Fruit fly (Drosophila melanogaster) whole organism, prepupa: ENCODE data around the gene Ssb-c31a.
A peak's percentile ranks its signal among the peaks of the same experiment; 100 is the strongest.

ENCODE experiments used
- Blimp-1 ChIP-seq: fragments of 200-800 bp; sonication (Bioruptor generic); optimal IDR thresholded peaks from 3 replicates; lab custom pipeline; 2017; ENCODE audit warnings: missing biosample characterization, missing genetic modification characterization, mild to moderate bottlenecking, moderate library complexity, missing genetic modification reagents
- CG10631 ChIP-seq: fragments of 200-800 bp; sonication (Bioruptor generic); optimal IDR thresholded peaks from 2 replicates; lab custom pipeline; 2016; ENCODE audit warnings: missing biosample characterization, missing genetic modification characterization
- CG10669 ChIP-seq: fragments of 200-800 bp; sonication (Bioruptor generic); optimal IDR thresholded peaks from 3 replicates; lab custom pipeline; 2018; ENCODE audit warnings: missing biosample characterization, mild to moderate bottlenecking, missing genetic modification characterization, moderate library complexity
- CG11294 ChIP-seq: fragments of 200-800 bp; sonication (Bioruptor generic); IDR thresholded peaks from 2 replicates; pipeline ENCODE4 v1.3.6; 2022; ENCODE audit warnings: missing biosample characterization, missing genetic modification characterization
- CG11762 ChIP-seq: fragments of 200-800 bp; sonication (Bioruptor generic); optimal IDR thresholded peaks from 3 replicates; lab custom pipeline; 2016; ENCODE audit warnings: missing biosample characterization, missing genetic modification characterization; ENCODE audit not compliant: insufficient read depth
- CG11902 ChIP-seq: fragments of 200-800 bp; sonication (Bioruptor generic); optimal IDR thresholded peaks from 3 replicates; lab custom pipeline; 2016; ENCODE audit warnings: missing biosample characterization, missing genetic modification characterization
- CG15336 ChIP-seq: fragments of 200-800 bp; sonication (Bioruptor generic); IDR thresholded peaks from 2 replicates; pipeline ENCODE4 v1.3.6; 2022; ENCODE audit warnings: missing biosample characterization, missing genetic modification characterization
- CG3032 ChIP-seq: fragments of 200-800 bp; optimal IDR thresholded peaks from 2 replicates; lab custom pipeline; 2019; ENCODE audit warnings: missing biosample characterization, mild to moderate bottlenecking, missing genetic modification characterization, moderate library complexity
- CG31627 ChIP-seq: fragments of 200-800 bp; sonication (Bioruptor generic); optimal IDR thresholded peaks from 3 replicates; lab custom pipeline; 2016; ENCODE audit warnings: missing biosample characterization, missing genetic modification characterization
- CG32006 ChIP-seq: fragments of 200-800 bp; sonication (Bioruptor generic); optimal IDR thresholded peaks from 3 replicates; lab custom pipeline; 2017; ENCODE audit warnings: missing biosample characterization, mild to moderate bottlenecking, missing genetic modification characterization
- CG34406 ChIP-seq: fragments of 200-800 bp; sonication (Bioruptor generic); optimal IDR thresholded peaks from 3 replicates; lab custom pipeline; 2016; ENCODE audit warnings: missing biosample characterization, missing genetic modification characterization
- CG3919 ChIP-seq: fragments of 200-800 bp; sonication (Bioruptor generic); optimal IDR thresholded peaks from 3 replicates; lab custom pipeline; 2016; ENCODE audit warnings: missing biosample characterization, missing genetic modification characterization
- CG4318 ChIP-seq: fragments of 200-800 bp; sonication (Bioruptor generic); optimal IDR thresholded peaks from 3 replicates; lab custom pipeline; 2017; ENCODE audit warnings: missing biosample characterization, mild to moderate bottlenecking, missing genetic modification characterization
- CG6163 ChIP-seq: fragments of 200-800 bp; sonication (Bioruptor generic); IDR thresholded peaks from 3 replicates; pipeline ENCODE4 v1.3.6; 2022; ENCODE audit warnings: missing biosample characterization, missing genetic modification characterization
- CG6276 ChIP-seq: fragments of 200-800 bp; sonication (Bioruptor generic); optimal IDR thresholded peaks from 2 replicates; lab custom pipeline; 2017; ENCODE audit warnings: missing biosample characterization, mild to moderate bottlenecking, missing genetic modification characterization
- CG6792 ChIP-seq: fragments of 200-800 bp; sonication (Bioruptor generic); optimal IDR thresholded peaks from 3 replicates; lab custom pipeline; 2016; ENCODE audit warnings: missing biosample characterization, missing genetic modification characterization
- CG6854 ChIP-seq: fragments of 200-800 bp; sonication (Bioruptor generic); optimal IDR thresholded peaks from 2 replicates; lab custom pipeline; 2017; ENCODE audit warnings: missing biosample characterization, mild to moderate bottlenecking, missing genetic modification characterization
- CG7368 ChIP-seq: fragments of 200-800 bp; sonication (Bioruptor generic); optimal IDR thresholded peaks from 3 replicates; lab custom pipeline; 2016; ENCODE audit warnings: missing biosample characterization, missing genetic modification characterization
- CG8119 ChIP-seq: fragments of 200-800 bp; sonication (Bioruptor generic); IDR thresholded peaks from 3 replicates; pipeline ENCODE4 v1.3.6; 2022; ENCODE audit warnings: missing biosample characterization, missing genetic modification characterization
- CG8319 ChIP-seq: fragments of 200-800 bp; sonication (Bioruptor generic); optimal IDR thresholded peaks from 3 replicates; lab custom pipeline; 2016; ENCODE audit warnings: missing biosample characterization, missing genetic modification characterization
- CG8632 ChIP-seq: fragments of 200-800 bp; sonication (Bioruptor generic); optimal IDR thresholded peaks from 3 replicates; lab custom pipeline; 2016; ENCODE audit warnings: missing biosample characterization, missing genetic modification characterization
- CG9139 ChIP-seq: fragments of 200-800 bp; sonication (Bioruptor generic); optimal IDR thresholded peaks from 3 replicates; lab custom pipeline; 2017; ENCODE audit warnings: missing biosample characterization, mild to moderate bottlenecking, missing genetic modification characterization
- Eip75B ChIP-seq: fragments of 200-800 bp; sonication (Bioruptor generic); optimal IDR thresholded peaks from 3 replicates; lab custom pipeline; 2016; ENCODE audit warnings: missing biosample characterization, missing genetic modification characterization
- Eip93F ChIP-seq: fragments of 200-800 bp; sonication (Bioruptor generic); optimal IDR thresholded peaks from 2 replicates; lab custom pipeline; 2016; ENCODE audit warnings: missing biosample characterization, mild to moderate bottlenecking, missing genetic modification characterization
- Ets21C ChIP-seq: fragments of 200-800 bp; sonication (Bioruptor generic); optimal IDR thresholded peaks from 3 replicates; lab custom pipeline; 2016; ENCODE audit warnings: missing biosample characterization, missing genetic modification characterization
- Ets96B ChIP-seq: fragments of 200-800 bp; optimal IDR thresholded peaks from 2 replicates; lab custom pipeline; 2019; ENCODE audit warnings: missing biosample characterization, mild to moderate bottlenecking, missing genetic modification characterization, moderate library complexity
- Gug ChIP-seq: fragments of 200-800 bp; sonication (Bioruptor generic); IDR thresholded peaks from 2 replicates; pipeline ENCODE4 v1.3.6; 2022; ENCODE audit warnings: missing biosample characterization, missing genetic modification characterization
- Hr4 ChIP-seq: fragments of 200-800 bp; sonication (Bioruptor generic); optimal IDR thresholded peaks from 3 replicates; lab custom pipeline; 2016; ENCODE audit warnings: missing biosample characterization, missing genetic modification characterization
- Lpt ChIP-seq: fragments of 200-800 bp; sonication (Bioruptor generic); optimal IDR thresholded peaks from 3 replicates; lab custom pipeline; 2016; ENCODE audit warnings: missing biosample characterization, missing genetic modification characterization
- Met ChIP-seq: fragments of 200-800 bp; sonication (Bioruptor generic); optimal IDR thresholded peaks from 3 replicates; lab custom pipeline; 2016; ENCODE audit warnings: missing biosample characterization, missing genetic modification characterization
- OdsH ChIP-seq: fragments of 200-800 bp; sonication (Bioruptor generic); optimal IDR thresholded peaks from 3 replicates; lab custom pipeline; 2016; ENCODE audit warnings: missing biosample characterization, missing genetic modification characterization
- Smox ChIP-seq: fragments of 200-800 bp; sonication (Bioruptor generic); optimal IDR thresholded peaks from 3 replicates; lab custom pipeline; 2016; ENCODE audit warnings: missing biosample characterization, missing genetic modification characterization
- Sox102F ChIP-seq: fragments of 200-800 bp; sonication (Bioruptor generic); optimal IDR thresholded peaks from 2 replicates; lab custom pipeline; 2016; ENCODE audit warnings: missing biosample characterization, mild to moderate bottlenecking, missing genetic modification characterization
- achi ChIP-seq: fragments of 200-800 bp; sonication (Bioruptor generic); optimal IDR thresholded peaks from 3 replicates; lab custom pipeline; 2016; ENCODE audit warnings: missing biosample characterization, missing genetic modification characterization
- dsx ChIP-seq: fragments of 200-800 bp; optimal IDR thresholded peaks from 3 replicates; lab custom pipeline; 2019; ENCODE audit warnings: missing biosample characterization, mild to moderate bottlenecking, missing genetic modification characterization, moderate library complexity; ENCODE audit not compliant: poor library complexity, severe bottlenecking
- esn ChIP-seq: fragments of 200-800 bp; sonication (Bioruptor generic); optimal IDR thresholded peaks from 2 replicates; lab custom pipeline; 2016; ENCODE audit warnings: missing biosample characterization, mild to moderate bottlenecking, missing genetic modification characterization, moderate library complexity
- fd85E ChIP-seq: fragments of 200-800 bp; sonication (Bioruptor generic); optimal IDR thresholded peaks from 3 replicates; lab custom pipeline; 2016; ENCODE audit warnings: missing biosample characterization, missing genetic modification characterization
- fkh ChIP-seq: fragments of 200-800 bp; sonication (Bioruptor generic); optimal IDR thresholded peaks from 3 replicates; lab custom pipeline; 2017; ENCODE audit warnings: missing biosample characterization, mild to moderate bottlenecking, missing genetic modification characterization, moderate library complexity
- pdm3 ChIP-seq: fragments of 200-800 bp; sonication (Bioruptor generic); optimal IDR thresholded peaks from 3 replicates; lab custom pipeline; 2016; ENCODE audit warnings: missing biosample characterization, missing genetic modification characterization
- salr ChIP-seq, 2 experiments: fragments of 200-800 bp; sonication (Bioruptor generic); optimal IDR thresholded peaks; 3 replicates each; lab custom pipeline; 2016 to 2018; ENCODE audit warnings: missing biosample characterization in 2 of 2, missing genetic modification characterization in 2 of 2, mild to moderate bottlenecking in 1 of 2
- topi ChIP-seq: fragments of 200-800 bp; sonication (Bioruptor generic); optimal IDR thresholded peaks from 3 replicates; lab custom pipeline; 2016; ENCODE audit warnings: missing biosample characterization, missing genetic modification characterization
- vri ChIP-seq: fragments of 200-800 bp; sonication (Bioruptor generic); optimal IDR thresholded peaks from 3 replicates; lab custom pipeline; 2016; ENCODE audit warnings: missing biosample characterization, mild to moderate bottlenecking, missing genetic modification characterization

The Ssb-c31a gene

DNA sequence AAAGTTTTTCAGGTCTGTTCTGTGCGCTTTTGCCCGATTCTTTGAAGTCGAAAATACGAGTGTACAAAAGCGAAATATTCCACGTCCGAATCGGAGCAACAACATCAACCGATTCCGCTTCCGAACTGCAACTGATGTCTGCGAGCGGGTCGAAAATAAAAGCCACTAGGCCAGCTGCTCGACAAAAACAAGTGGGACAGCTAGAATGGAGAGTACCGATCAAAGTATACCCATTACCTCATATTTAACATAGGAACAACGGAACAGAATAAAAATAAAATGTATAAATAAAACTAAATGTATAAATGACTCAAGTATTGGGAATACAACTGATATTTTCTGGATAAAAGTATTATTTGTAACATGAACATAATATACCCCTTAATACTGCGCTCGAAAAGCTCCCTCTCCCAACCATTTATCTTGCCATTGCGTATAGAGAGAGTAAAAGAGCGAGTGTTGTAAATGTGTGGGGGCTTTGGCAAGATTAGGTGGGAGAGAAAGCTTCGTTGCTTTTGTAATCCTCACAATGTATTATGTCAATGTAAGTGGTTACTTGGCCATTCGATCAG, 6.1 kb upstream of the Ssb-c31a start, which contains the start of gene SLC5A11 (continued):
- TF ChIP-seq dsx, result peak; percentile 99
- TF ChIP-seq CG31627 (GFP tag; lab: Kevin White, UChicago), result peak; percentile 76
- peak; percentile 95 for TF ChIP-seq CG6276 (GFP tag; lab: Kevin White, UChicago)
- peak; percentile 94 for TF ChIP-seq CG32006 (GFP tag; lab: Kevin White, UChicago)
- TF ChIP-seq Ets21C (GFP tag; lab: Kevin White, UChicago), result no peak
- TF ChIP-seq CG6792 (GFP tag; lab: Kevin White, UChicago), result peak; percentile 94
- TF ChIP-seq CG8632 (GFP tag; lab: Kevin White, UChicago), result peak; percentile 92
- TF ChIP-seq salr (GFP tag; optimal IDR thresholded peaks at IDR 0.05; lab: Kevin White, UChicago), result peak; percentile 92 to 99
- TF ChIP-seq CG34406 (GFP tag; lab: Kevin White, UChicago), result peak; percentile 97
- peak; percentile 84 for TF ChIP-seq Lpt
- TF ChIP-seq CG11294 (GFP tag; lab: Robert Waterston, UW), result peak; percentile 95
- TF ChIP-seq fkh, result peak; percentile 98
- peak; percentile 98 for TF ChIP-seq Eip75B (GFP tag; lab: Kevin White, UChicago)
- TF ChIP-seq CG6163 (GFP tag; lab: Robert Waterston, UW), result peak; percentile 100
- peak; percentile 98 for TF ChIP-seq CG6854 (GFP tag; lab: Kevin White, UChicago)
- peak; percentile 98 for TF ChIP-seq Met (GFP tag; lab: Kevin White, UChicago)
- TF ChIP-seq topi (GFP tag; lab: Kevin White, UChicago), result peak; percentile 100
- TF ChIP-seq CG10669 (GFP tag; lab: Kevin White, UChicago), result peak; percentile 94
- peak; percentile 99 for TF ChIP-seq CG9139 (GFP tag; lab: Kevin White, UChicago)
- peak; percentile 87 for TF ChIP-seq Blimp-1
- TF ChIP-seq pdm3 (GFP tag; lab: Kevin White, UChicago), result peak; percentile 93
- TF ChIP-seq OdsH, result peak; percentile 97
- TF ChIP-seq CG3032, result peak; percentile 94
- TF ChIP-seq CG3919, result peak; percentile 100
- peak; percentile 94 for TF ChIP-seq Sox102F (GFP tag; lab: Kevin White, UChicago)
- TF ChIP-seq Smox (GFP tag; lab: Kevin White, UChicago), result peak; percentile 96
- peak; percentile 98 for TF ChIP-seq esn
- TF ChIP-seq CG10631 (GFP tag; lab: Kevin White, UChicago), result peak; percentile 95
- TF ChIP-seq CG8319 (GFP tag; lab: Kevin White, UChicago), result peak; percentile 96
- TF ChIP-seq CG15336, result peak; percentile 100

DNA sequence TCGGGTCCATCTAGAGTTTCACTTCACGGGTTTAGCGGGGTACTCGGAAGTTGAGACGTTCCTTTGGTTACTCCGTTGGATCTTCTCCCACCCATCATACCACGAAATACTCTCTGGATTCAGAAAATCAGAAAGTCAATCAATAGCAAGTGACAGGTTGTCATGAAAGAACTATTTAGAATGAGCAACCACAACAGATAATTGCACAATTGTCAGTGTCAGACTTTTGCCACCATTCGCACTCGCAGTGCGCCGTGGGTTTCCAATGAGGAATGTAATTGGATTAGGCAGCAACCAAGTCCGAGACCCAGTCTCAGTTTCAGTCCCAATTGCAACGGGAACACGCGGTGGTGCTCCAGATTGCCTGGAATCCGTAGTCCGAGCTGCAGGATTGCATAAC, 5.3 kb upstream of the Ssb-c31a start, which contains the start of gene CG8419:
Gene CG8419, plus strand, starts transcription at position 301 of the 400 bp plus-strand sequence.
- TF ChIP-seq CG15336 (no peak), Hr4 (no peak), CG6276 (GFP tag; lab: Kevin White, UChicago) (no peak), CG4318 (GFP tag; lab: Kevin White, UChicago) (no peak), CG31627 (GFP tag; lab: Kevin White, UChicago) (no peak), achi (no peak), fd85E (no peak), CG3919 (no peak), CG8632 (GFP tag; lab: Kevin White, UChicago) (no peak), esn (no peak), Sox102F (GFP tag; lab: Kevin White, UChicago) (no peak)

DNA sequence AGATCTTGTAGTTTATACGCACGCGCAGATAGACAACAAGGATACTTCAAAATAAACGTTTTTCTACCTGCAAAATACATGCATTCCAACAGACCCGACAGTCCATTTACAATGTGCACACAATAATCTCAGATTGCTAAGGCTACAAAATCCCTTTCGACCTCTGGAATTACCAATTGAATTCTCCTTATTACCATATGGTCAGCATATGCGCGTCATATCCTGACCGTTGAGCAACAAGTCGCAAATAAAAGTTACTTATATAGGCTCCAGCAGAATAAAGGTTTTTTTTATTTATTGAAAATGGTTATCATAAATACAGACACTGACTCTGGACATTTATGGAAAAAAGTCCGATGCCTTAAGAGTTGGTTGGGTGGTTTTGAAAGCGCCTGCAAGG, 1.8 kb upstream of the Ssb-c31a start:
- TF ChIP-seq CG11902 (GFP tag; lab: Kevin White, UChicago), result no peak
- TF ChIP-seq CG11762 (GFP tag; lab: Kevin White, UChicago), result no peak

DNA sequence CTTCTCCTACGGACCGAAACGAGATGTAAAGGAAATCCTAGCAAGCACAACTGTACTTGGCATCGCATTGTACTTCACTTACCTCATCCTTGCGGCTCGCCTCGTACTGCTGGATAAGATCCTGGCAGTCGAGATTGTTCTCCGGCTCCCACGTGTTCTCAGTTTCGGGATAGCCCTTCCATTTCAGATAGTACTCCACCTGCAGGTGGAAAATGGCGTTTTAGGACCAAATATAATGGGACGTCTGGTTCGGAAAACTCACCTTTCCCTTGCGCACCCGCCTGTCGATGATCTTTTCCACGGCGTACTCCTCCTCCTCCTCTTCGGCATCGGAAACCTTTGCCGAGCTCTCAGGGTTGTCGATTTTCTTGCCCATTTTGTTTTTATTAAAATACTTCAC, 679 bp upstream of the Ssb-c31a start:
- TF ChIP-seq Blimp-1, result no peak
- no peak for TF ChIP-seq CG8319 (GFP tag; lab: Kevin White, UChicago)
- TF ChIP-seq fd85E, result no peak
- TF ChIP-seq pdm3 (GFP tag; lab: Kevin White, UChicago), result no peak
- no peak for TF ChIP-seq vri (GFP tag; lab: Kevin White, UChicago)
- TF ChIP-seq Eip93F (GFP tag; lab: Kevin White, UChicago), result no peak
- TF ChIP-seq CG8119 (GFP tag; lab: Robert Waterston, UW), result no peak
- TF ChIP-seq CG3032, result no peak
- no peak for TF ChIP-seq CG32006 (GFP tag; lab: Kevin White, UChicago)
- no peak for TF ChIP-seq Ets96B (tag; lab: Kevin White, UChicago)
- no peak for TF ChIP-seq Gug (GFP tag; lab: Robert Waterston, UW)
- no peak for TF ChIP-seq fkh
- no peak for TF ChIP-seq CG7368 (GFP tag; lab: Kevin White, UChicago)
- TF ChIP-seq, all 60 proteins: peak for 0
